Fruit fly (Drosophila melanogaster) whole organism, embryonic: ENCODE results near the gene CG32651.

Experiments
- Awh ChIP-seq: fragments of 200-800 bp; sonication (Bioruptor generic); IDR thresholded peaks from 2 replicates; pipeline ENCODE4, ENCODE4 v1.3.6; 2022; ENCODE audit warnings: missing biosample characterization, missing genetic modification characterization
- B-H2 ChIP-seq: fragments of 200-800 bp; sonication (Bioruptor generic); optimal IDR thresholded peaks from 2 replicates; lab custom pipeline; 2018; ENCODE audit warnings: missing biosample characterization, mild to moderate bottlenecking, missing genetic modification characterization
- BtbVII ChIP-seq: fragments of 200-800 bp; sonication (Bioruptor generic); optimal IDR thresholded peaks from 3 replicates; lab custom pipeline; 2017; ENCODE audit warnings: missing biosample characterization, mild to moderate bottlenecking, missing genetic modification characterization
- CG10274 ChIP-seq: fragments of 200-800 bp; sonication (Bioruptor generic); optimal IDR thresholded peaks from 3 replicates; lab custom pipeline; 2017; ENCODE audit warnings: missing biosample characterization, mild to moderate bottlenecking, missing genetic modification characterization
- CG12769 ChIP-seq: fragments of 200-800 bp; sonication (Bioruptor generic); optimal IDR thresholded peaks from 2 replicates; lab custom pipeline; 2019; ENCODE audit warnings: missing biosample characterization, mild to moderate bottlenecking, missing genetic modification characterization, moderate library complexity
- CG13287 ChIP-seq: fragments of 200-800 bp; sonication (Bioruptor generic); IDR thresholded peaks from 2 replicates; pipeline ENCODE4 v1.3.6; 2022; ENCODE audit warnings: missing biosample characterization, missing genetic modification characterization; ENCODE audit not compliant: partially characterized antibody
- CG17186 ChIP-seq: fragments of 200-800 bp; sonication (Bioruptor generic); optimal IDR thresholded peaks from 3 replicates; lab custom pipeline; 2017; ENCODE audit warnings: missing biosample characterization, missing genetic modification reagents, missing genetic modification characterization
- CG17829 ChIP-seq: fragments of 200-800 bp; optimal IDR thresholded peaks from 2 replicates; lab custom pipeline; 2019; ENCODE audit warnings: missing biosample characterization, mild to moderate bottlenecking, missing genetic modification characterization, moderate library complexity
- CG18599 ChIP-seq: fragments of 200-800 bp; sonication (Bioruptor generic); optimal IDR thresholded peaks from 3 replicates; lab custom pipeline; 2017; ENCODE audit warnings: missing biosample characterization, missing genetic modification characterization, mild to moderate bottlenecking, moderate library complexity, missing genetic modification reagents
- CG30403 ChIP-seq: fragments of 200-800 bp; sonication (Bioruptor generic); optimal IDR thresholded peaks from 3 replicates; lab custom pipeline; 2016; ENCODE audit warnings: missing biosample characterization, missing genetic modification characterization
- CG3281 ChIP-seq: fragments of 200-800 bp; sonication (Bioruptor generic); optimal IDR thresholded peaks from 3 replicates; lab custom pipeline; 2017; ENCODE audit warnings: missing biosample characterization, mild to moderate bottlenecking, missing genetic modification characterization
- CG3838 ChIP-seq: fragments of 200-800 bp; sonication (Bioruptor generic); optimal IDR thresholded peaks from 3 replicates; lab custom pipeline; 2016; ENCODE audit warnings: missing biosample characterization, missing genetic modification characterization
- CG42726 ChIP-seq: fragments of 200-800 bp; sonication (Bioruptor generic); IDR thresholded peaks from 2 replicates; pipeline ENCODE4 v1.3.6; 2022; ENCODE audit warnings: missing biosample characterization, missing genetic modification characterization; ENCODE audit not compliant: partially characterized antibody
- CG4328 ChIP-seq: fragments of 200-800 bp; sonication (Bioruptor generic); optimal IDR thresholded peaks from 3 replicates; lab custom pipeline; 2017; ENCODE audit warnings: missing biosample characterization, missing genetic modification reagents, missing genetic modification characterization
- CG7839 ChIP-seq: fragments of 200-800 bp; sonication (Bioruptor generic); optimal IDR thresholded peaks from 3 replicates; lab custom pipeline; 2018; ENCODE audit warnings: missing biosample characterization, mild to moderate bottlenecking, missing genetic modification characterization, moderate library complexity
- CG8290 ChIP-seq, 3 experiments: fragments of 200-800 bp; sonication (Bioruptor generic); optimal IDR thresholded peaks; 2 replicates each; lab custom pipeline; 2016 to 2019; ENCODE audit warnings: missing biosample characterization in 3 of 3, missing genetic modification characterization in 3 of 3, mild to moderate bottlenecking in 2 of 3, moderate library complexity in 1 of 3
- CHES-1-like ChIP-seq: fragments of 200-800 bp; sonication (Bioruptor generic); optimal IDR thresholded peaks from 2 replicates; lab custom pipeline; 2016; ENCODE audit warnings: missing biosample characterization, missing genetic modification characterization
- Dll ChIP-seq: fragments of 200-800 bp; sonication (Bioruptor generic); IDR thresholded peaks from 4 replicates; pipeline ENCODE4 v1.3.6; 2022; ENCODE audit warnings: missing biosample characterization, missing genetic modification characterization; ENCODE audit not compliant: partially characterized antibody
- Fer3 ChIP-seq: fragments of 200-800 bp; sonication (Bioruptor generic); optimal IDR thresholded peaks from 2 replicates; lab custom pipeline; 2018; ENCODE audit warnings: missing biosample characterization, mild to moderate bottlenecking, missing genetic modification characterization, moderate library complexity
- H15 ChIP-seq: fragments of 200-800 bp; sonication (Bioruptor generic); IDR thresholded peaks from 3 replicates; pipeline ENCODE4 v1.3.6; 2022; ENCODE audit warnings: missing biosample characterization, missing genetic modification characterization
- Hand ChIP-seq: fragments of 200-800 bp; sonication (Bioruptor generic); optimal IDR thresholded peaks from 2 replicates; lab custom pipeline; 2017; ENCODE audit warnings: mild to moderate bottlenecking, missing biosample characterization, missing genetic modification reagents, missing genetic modification characterization
- Hey ChIP-seq: fragments of 200-800 bp; sonication (Bioruptor generic); optimal IDR thresholded peaks from 3 replicates; lab custom pipeline; 2018; ENCODE audit warnings: missing biosample characterization, mild to moderate bottlenecking, missing genetic modification characterization
- HmgD ChIP-seq: fragments of 200-800 bp; sonication (Bioruptor generic); optimal IDR thresholded peaks from 3 replicates; lab custom pipeline; 2016; ENCODE audit warnings: missing biosample characterization, missing genetic modification characterization
- Hsf ChIP-seq: fragments of 200-800 bp; sonication (Bioruptor generic); optimal IDR thresholded peaks from 3 replicates; lab custom pipeline; 2016; ENCODE audit warnings: missing biosample characterization, missing genetic modification characterization
- Lim3 ChIP-seq: fragments of 200-800 bp; sonication (Bioruptor generic); IDR thresholded peaks from 2 replicates; pipeline ENCODE4 v1.3.6; 2022; ENCODE audit warnings: missing biosample characterization, missing genetic modification characterization
- NC2β ChIP-seq: fragments of 200-800 bp; sonication (Bioruptor generic); optimal IDR thresholded peaks from 2 replicates; lab custom pipeline; 2016; ENCODE audit warnings: missing biosample characterization, missing genetic modification characterization
- NFAT ChIP-seq: fragments of 200-800 bp; sonication (Bioruptor generic); IDR thresholded peaks from 2 replicates; pipeline ENCODE4 v1.3.6; 2022; ENCODE audit warnings: missing biosample characterization, missing genetic modification characterization
- Optix ChIP-seq: fragments of 200-800 bp; sonication (Bioruptor generic); IDR thresholded peaks from 3 replicates; pipeline ENCODE4 v1.3.6; 2022; ENCODE audit warnings: missing biosample characterization, missing genetic modification characterization
- Ssrp ChIP-seq: fragments of 200-800 bp; sonication (Bioruptor generic); optimal IDR thresholded peaks from 2 replicates; lab custom pipeline; 2018; ENCODE audit warnings: missing biosample characterization, mild to moderate bottlenecking, missing genetic modification characterization, moderate library complexity
- btn ChIP-seq: fragments of 200-800 bp; sonication (Bioruptor generic); optimal IDR thresholded peaks from 2 replicates; lab custom pipeline; 2016; ENCODE audit warnings: missing biosample characterization, missing genetic modification characterization
- croc ChIP-seq: fragments of 200-800 bp; sonication (Bioruptor generic); conservative IDR thresholded peaks from 3 replicates; pipeline ENCODE4 v1.3.6; 2022; ENCODE audit warnings: missing biosample characterization, missing genetic modification characterization
- danr ChIP-seq: fragments of 200-800 bp; sonication (Bioruptor generic); IDR thresholded peaks from 2 replicates; pipeline ENCODE4 v1.3.6; 2022; ENCODE audit warnings: missing biosample characterization, missing genetic modification characterization
- dm ChIP-seq: fragments of 200-800 bp; sonication (Bioruptor generic); optimal IDR thresholded peaks from 3 replicates; lab custom pipeline; 2016; ENCODE audit warnings: missing biosample characterization, missing genetic modification characterization
- fd96Cb ChIP-seq: fragments of 200-800 bp; sonication (Bioruptor generic); optimal IDR thresholded peaks from 2 replicates; lab custom pipeline; 2018; ENCODE audit warnings: missing biosample characterization, mild to moderate bottlenecking, missing genetic modification characterization, moderate library complexity
- fru ChIP-seq: fragments of >200 bp; optimal IDR thresholded peaks from 2 replicates; lab custom pipeline; 2017
- grn ChIP-seq: fragments of 200-800 bp; sonication (Bioruptor generic); optimal IDR thresholded peaks from 3 replicates; lab custom pipeline; 2017; ENCODE audit warnings: missing biosample characterization, missing genetic modification characterization
- her ChIP-seq: fragments of 200-800 bp; sonication (Bioruptor generic); optimal IDR thresholded peaks from 2 replicates; lab custom pipeline; 2016; ENCODE audit warnings: missing biosample characterization, missing genetic modification characterization
- jing ChIP-seq: fragments of 200-800 bp; sonication (Bioruptor generic); optimal IDR thresholded peaks from 2 replicates; lab custom pipeline; 2018; ENCODE audit warnings: missing biosample characterization, mild to moderate bottlenecking, missing genetic modification characterization
- klu ChIP-seq: fragments of 200-800 bp; sonication (Bioruptor generic); IDR thresholded peaks from 2 replicates; pipeline ENCODE4 v1.3.6; 2022; ENCODE audit warnings: missing biosample characterization, missing genetic modification characterization
- lbe ChIP-seq: fragments of 200-800 bp; sonication (Bioruptor generic); optimal IDR thresholded peaks from 2 replicates; lab custom pipeline; 2016; ENCODE audit warnings: missing biosample characterization, mild to moderate bottlenecking, missing genetic modification characterization
- mam ChIP-seq: fragments of 200-800 bp; sonication (Bioruptor generic); optimal IDR thresholded peaks from 3 replicates; lab custom pipeline; 2016; ENCODE audit warnings: missing biosample characterization, missing genetic modification characterization
- nerfin-1 ChIP-seq: fragments of 200-800 bp; sonication (Bioruptor generic); optimal IDR thresholded peaks from 3 replicates; lab custom pipeline; 2019; ENCODE audit warnings: missing biosample characterization, mild to moderate bottlenecking, missing genetic modification characterization, moderate library complexity
- pum ChIP-seq: fragments of 200-800 bp; sonication (Bioruptor generic); optimal IDR thresholded peaks from 2 replicates; lab custom pipeline; 2016; ENCODE audit warnings: missing biosample characterization, missing genetic modification characterization
- schlank ChIP-seq: fragments of 200-800 bp; sonication (Bioruptor generic); optimal IDR thresholded peaks from 2 replicates; lab custom pipeline; 2018; ENCODE audit warnings: missing biosample characterization, mild to moderate bottlenecking, missing genetic modification characterization
- scrt ChIP-seq: fragments of 200-800 bp; sonication (Bioruptor generic); optimal IDR thresholded peaks from 2 replicates; lab custom pipeline; 2018; ENCODE audit warnings: missing biosample characterization, mild to moderate bottlenecking, missing genetic modification characterization, moderate library complexity
- sd ChIP-seq: fragments of 200-800 bp; sonication (Bioruptor generic); optimal IDR thresholded peaks from 3 replicates; lab custom pipeline; 2018; ENCODE audit warnings: missing biosample characterization, mild to moderate bottlenecking, missing genetic modification characterization, moderate library complexity
- sisA ChIP-seq: fragments of 200-800 bp; sonication (Bioruptor generic); IDR thresholded peaks from 2 replicates; pipeline ENCODE4 v1.3.6; 2022; ENCODE audit warnings: missing biosample characterization, missing genetic modification characterization
- sqz ChIP-seq: fragments of 200-800 bp; sonication (Bioruptor generic); optimal IDR thresholded peaks from 3 replicates; lab custom pipeline; 2018; ENCODE audit warnings: missing biosample characterization, mild to moderate bottlenecking, missing genetic modification characterization
- stwl ChIP-seq: fragments of 200-800 bp; sonication (Bioruptor generic); optimal IDR thresholded peaks from 3 replicates; lab custom pipeline; 2018; ENCODE audit warnings: missing biosample characterization, mild to moderate bottlenecking, missing genetic modification characterization, moderate library complexity
- twi ChIP-seq: fragments of 200-800 bp; optimal IDR thresholded peaks from 2 replicates; lab custom pipeline; 2019; ENCODE audit warnings: missing biosample characterization, mild to moderate bottlenecking, missing genetic modification characterization, moderate library complexity
- unpg ChIP-seq: fragments of 200-800 bp; sonication (Bioruptor generic); optimal IDR thresholded peaks from 3 replicates; lab custom pipeline; 2018; ENCODE audit warnings: missing biosample characterization, mild to moderate bottlenecking, missing genetic modification characterization, moderate library complexity

CG32651 gene

dm6 chrX:12454358-12454757 is 46.1 kb upstream of the CG32651 start, which contains the start of gene CG15927 (continued):
- TF ChIP-seq CG8290 (GFP tag; optimal IDR thresholded peaks at IDR 0.05; lab: Kevin White, UChicago): no peak
- TF ChIP-seq CG8290 (tag; optimal IDR thresholded peaks at IDR 0.05; lab: Kevin White, UChicago): no peak
- no peak for TF ChIP-seq CG3838 (GFP tag; lab: Kevin White, UChicago)
- TF ChIP-seq sqz (GFP tag; lab: Kevin White, UChicago): no peak
- no peak for TF ChIP-seq pum (GFP tag; lab: Kevin White, UChicago)
- TF ChIP-seq CHES-1-like (GFP tag; lab: Kevin White, UChicago): no peak
- TF ChIP-seq lbe (GFP tag; lab: Kevin White, UChicago): no peak
- peak; percentile 61 for TF ChIP-seq Ssrp
- TF ChIP-seq fd96Cb: peak; percentile 68
- peak; percentile 67 for TF ChIP-seq CG7839
- TF ChIP-seq CG17186 (GFP tag; lab: Kevin White, UChicago): no peak
- TF ChIP-seq mam (GFP tag; lab: Kevin White, UChicago): peak; percentile 40
- no peak for TF ChIP-seq CG3281 (GFP tag; lab: Kevin White, UChicago)
- no peak for TF ChIP-seq her (GFP tag; lab: Kevin White, UChicago)
- TF ChIP-seq scrt (GFP tag; lab: Kevin White, UChicago): no peak
- TF ChIP-seq Lim3 (GFP tag; lab: Robert Waterston, UW): no peak
- TF ChIP-seq Hsf (GFP tag; lab: Kevin White, UChicago): peak; percentile 47
- TF ChIP-seq sd (tag; lab: Kevin White, UChicago): peak; percentile 18
- TF ChIP-seq klu (GFP tag; lab: Robert Waterston, UW): no peak
- TF ChIP-seq croc (GFP tag; lab: Robert Waterston, UW): no peak
- no peak for TF ChIP-seq CG42726 (GFP tag; lab: Robert Waterston, UW)
- TF ChIP-seq H15 (GFP tag; lab: Robert Waterston, UW): peak; percentile 53; the same call in 1 of the 3 replicates
- TF ChIP-seq CG13287 (GFP tag; lab: Robert Waterston, UW): no peak
- TF ChIP-seq danr (GFP tag; lab: Robert Waterston, UW): no peak
- no peak for TF ChIP-seq HmgD (GFP tag; lab: Kevin White, UChicago)
- TF ChIP-seq btn: no peak
- TF ChIP-seq Dll (GFP tag; lab: Robert Waterston, UW): no peak
- no peak for TF ChIP-seq B-H2 (GFP tag; lab: Kevin White, UChicago)
- TF ChIP-seq twi (tag; lab: Kevin White, UChicago): no peak
- peak; percentile 28 for TF ChIP-seq CG12769
- no peak for TF ChIP-seq CG17829
- TF ChIP-seq CG10274: no peak
- TF ChIP-seq jing (GFP tag; lab: Kevin White, UChicago): no peak
- TF ChIP-seq stwl (tag; lab: Kevin White, UChicago): no peak
- TF ChIP-seq sisA (GFP tag; lab: Robert Waterston, UW): peak; percentile 81
- TF ChIP-seq Optix (GFP tag; lab: Robert Waterston, UW): no peak
- no peak for TF ChIP-seq Awh (GFP tag; lab: Robert Waterston, UW)
- peak; percentile 30 for TF ChIP-seq CG18599
- no peak for TF ChIP-seq fru (lab: Kevin White, UChicago)
- TF ChIP-seq CG4328 (GFP tag; lab: Kevin White, UChicago): no peak
- TF ChIP-seq unpg (GFP tag; lab: Kevin White, UChicago): peak; percentile 68
- no peak for TF ChIP-seq grn (GFP tag; lab: Kevin White, UChicago)
- TF ChIP-seq Hey (tag; lab: Kevin White, UChicago): no peak
- TF ChIP-seq dm: no peak
- TF ChIP-seq BtbVII (GFP tag; lab: Kevin White, UChicago): no peak
- TF ChIP-seq schlank: no peak
- TF ChIP-seq NC2β (GFP tag; lab: Kevin White, UChicago): no peak
- no peak for TF ChIP-seq NFAT (GFP tag; lab: Robert Waterston, UW)
- TF ChIP-seq Fer3: peak; percentile 26
- no peak for TF ChIP-seq Hand
- TF ChIP-seq CG30403 (GFP tag; lab: Kevin White, UChicago): peak; percentile 43
- peak; percentile 17 for TF ChIP-seq nerfin-1 (tag; lab: Kevin White, UChicago)
